Worm (Caenorhabditis elegans) whole organism, late embryonic: ENCODE data around the gene alh-8.

Source experiments
- C08G9.2 ChIP-seq: sonication (generic microtip); optimal IDR thresholded peaks from 2 replicates; lab custom pipeline; 2016; ENCODE audit warnings: mild to moderate bottlenecking, missing genetic modification characterization, moderate library complexity, missing compliant biosample characterization
- K09A11.1 ChIP-seq: sonication (generic microtip); optimal IDR thresholded peaks from 2 replicates; lab custom pipeline; 2017; ENCODE audit warnings: antibody characterized with exemption, mild to moderate bottlenecking, missing genetic modification characterization, missing compliant biosample characterization; ENCODE audit not compliant: insufficient read depth
- T23F11.4 ChIP-seq: fragments of 200-800 bp; sonication (Bioruptor generic); optimal IDR thresholded peaks from 2 replicates; lab custom pipeline; 2018; ENCODE audit warnings: mild to moderate bottlenecking, missing genetic modification characterization, missing compliant biosample characterization
- ama-1 ChIP-seq: fragments of 150-350 bp; optimal IDR thresholded peaks from 2 replicates; lab custom pipeline; 2014
- ceh-14 ChIP-seq: sonication (generic microtip); optimal IDR thresholded peaks from 2 replicates; lab custom pipeline; 2016; ENCODE audit warnings: missing genotype, missing genetic modification characterization, missing compliant biosample characterization
- ceh-19 ChIP-seq: fragments of 200-800 bp; sonication (Bioruptor generic); optimal IDR thresholded peaks from 2 replicates; lab custom pipeline; 2018; ENCODE audit warnings: mild to moderate bottlenecking, missing genetic modification characterization, missing compliant biosample characterization
- ceh-2 ChIP-seq: sonication (generic microtip); optimal IDR thresholded peaks from 2 replicates; lab custom pipeline; 2016; ENCODE audit warnings: missing genotype, missing genetic modification characterization, missing compliant biosample characterization
- ceh-24 ChIP-seq: sonication (generic microtip); optimal IDR thresholded peaks from 2 replicates; lab custom pipeline; 2016; ENCODE audit warnings: mild to moderate bottlenecking, missing genetic modification characterization, missing compliant biosample characterization
- ceh-31 ChIP-seq: sonication (generic microtip); optimal IDR thresholded peaks from 2 replicates; lab custom pipeline; 2016; ENCODE audit warnings: missing genetic modification characterization, missing compliant biosample characterization
- ceh-48 ChIP-seq: sonication (generic microtip); optimal IDR thresholded peaks from 2 replicates; lab custom pipeline; 2016; ENCODE audit warnings: missing genetic modification characterization, inconsistent platforms, missing compliant biosample characterization
- che-1 ChIP-seq: sonication (generic microtip); optimal IDR thresholded peaks from 2 replicates; lab custom pipeline; 2016; ENCODE audit warnings: mild to moderate bottlenecking, missing genetic modification characterization, missing compliant biosample characterization
- dmd-4 ChIP-seq: sonication (generic microtip); optimal IDR thresholded peaks from 2 replicates; lab custom pipeline; 2016; ENCODE audit warnings: borderline replicate concordance, missing genetic modification characterization, missing compliant biosample characterization
- elt-4 ChIP-seq: sonication (generic microtip); optimal IDR thresholded peaks from 2 replicates; lab custom pipeline; 2016; ENCODE audit warnings: missing genetic modification characterization, missing compliant biosample characterization
- fax-1 ChIP-seq: sonication (generic microtip); optimal IDR thresholded peaks from 2 replicates; lab custom pipeline; 2016; ENCODE audit warnings: missing genotype, missing genetic modification characterization, missing compliant biosample characterization
- fkh-10 ChIP-seq: fragments of 150-350 bp; optimal IDR thresholded peaks from 2 replicates; lab custom pipeline; 2014; ENCODE audit warnings: missing biosample characterization, missing genetic modification reagents, missing genetic modification characterization
- fkh-6 ChIP-seq: sonication (generic microtip); optimal IDR thresholded peaks from 2 replicates; lab custom pipeline; 2016; ENCODE audit warnings: missing genetic modification characterization, missing compliant biosample characterization
- hlh-13 ChIP-seq: fragments of 200-800 bp; sonication (Bioruptor generic); optimal IDR thresholded peaks from 2 replicates; lab custom pipeline; 2018; ENCODE audit warnings: mild to moderate bottlenecking, missing genetic modification characterization, missing compliant biosample characterization
- hlh-15 ChIP-seq: sonication (generic microtip); optimal IDR thresholded peaks from 2 replicates; lab custom pipeline; 2016; ENCODE audit warnings: missing genetic modification characterization, missing compliant biosample characterization
- hlh-30 ChIP-seq: sonication (generic microtip); optimal IDR thresholded peaks from 2 replicates; lab custom pipeline; 2017; ENCODE audit warnings: antibody characterized with exemption, missing genetic modification characterization, missing compliant biosample characterization; ENCODE audit not compliant: insufficient read depth
- hlh-8 ChIP-seq: sonication (generic microtip); optimal IDR thresholded peaks from 2 replicates; lab custom pipeline; 2016; ENCODE audit warnings: missing genotype, missing genetic modification characterization, missing compliant biosample characterization
- lim-6 ChIP-seq: sonication (generic microtip); optimal IDR thresholded peaks from 2 replicates; lab custom pipeline; 2016; ENCODE audit warnings: missing genetic modification characterization, missing compliant biosample characterization
- mec-3 ChIP-seq: sonication (generic microtip); optimal IDR thresholded peaks from 2 replicates; lab custom pipeline; 2016; ENCODE audit warnings: borderline replicate concordance, missing genetic modification characterization, missing compliant biosample characterization
- nfya-1 ChIP-seq: sonication (generic microtip); optimal IDR thresholded peaks from 2 replicates; lab custom pipeline; 2017; ENCODE audit warnings: missing genetic modification characterization, mild to moderate bottlenecking, missing compliant biosample characterization, antibody characterized with exemption, moderate library complexity
- nhr-232 ChIP-seq: sonication (generic microtip); optimal IDR thresholded peaks from 2 replicates; lab custom pipeline; 2016; ENCODE audit warnings: missing genetic modification characterization, missing compliant biosample characterization
- odd-2 ChIP-seq: sonication (generic microtip); optimal IDR thresholded peaks from 2 replicates; lab custom pipeline; 2017; ENCODE audit warnings: antibody characterized with exemption, mild to moderate bottlenecking, missing genetic modification characterization, missing compliant biosample characterization
- pag-3 ChIP-seq: sonication (generic microtip); optimal IDR thresholded peaks from 2 replicates; lab custom pipeline; 2016; ENCODE audit warnings: missing compliant biosample characterization, missing genetic modification characterization, borderline replicate concordance
- pha-4 ChIP-seq: fragments of 150-350 bp; optimal IDR thresholded peaks from 2 replicates; lab custom pipeline; 2018; ENCODE audit warnings: missing biosample characterization, missing genetic modification reagents, missing genetic modification characterization
- pqm-1 ChIP-seq: sonication (generic microtip); optimal IDR thresholded peaks from 2 replicates; lab custom pipeline; 2016; ENCODE audit warnings: missing genetic modification characterization, missing compliant biosample characterization
- pros-1 ChIP-seq: fragments of 150-350 bp; optimal IDR thresholded peaks from 2 replicates; lab custom pipeline; 2014; ENCODE audit warnings: missing biosample characterization, missing genetic modification reagents, missing genetic modification characterization
- rnt-1 ChIP-seq: sonication (generic microtip); optimal IDR thresholded peaks from 2 replicates; lab custom pipeline; 2016; ENCODE audit warnings: missing genetic modification characterization, missing compliant biosample characterization
- sdc-2 ChIP-seq: sonication (generic microtip); optimal IDR thresholded peaks from 2 replicates; lab custom pipeline; 2016; ENCODE audit warnings: missing genotype, missing genetic modification characterization, missing compliant biosample characterization
- sox-4 ChIP-seq: sonication (generic microtip); optimal IDR thresholded peaks from 2 replicates; lab custom pipeline; 2017; ENCODE audit warnings: mild to moderate bottlenecking, missing genetic modification characterization, inconsistent platforms, missing compliant biosample characterization
- unc-55 ChIP-seq: sonication (generic microtip); optimal IDR thresholded peaks from 2 replicates; lab custom pipeline; 2017; ENCODE audit warnings: missing biosample characterization, missing genetic modification reagents, missing genetic modification characterization
- zip-5 ChIP-seq: sonication (generic microtip); optimal IDR thresholded peaks from 2 replicates; lab custom pipeline; 2016; ENCODE audit warnings: missing genetic modification characterization, missing compliant biosample characterization

Gene alh-8

ce11 chrII:11725615-11726014 is 3.2 kb upstream of the alh-8 start:
- no peak for TF ChIP-seq ceh-2 (tag; lab: Kevin White, UChicago)
- no peak for TF ChIP-seq unc-55
- TF ChIP-seq rnt-1 (tag; lab: Kevin White, UChicago): no peak
- no peak for TF ChIP-seq fkh-6 (tag; lab: Kevin White, UChicago)
- TF ChIP-seq C08G9.2 (tag; lab: Kevin White, UChicago): no peak
- TF ChIP-seq hlh-30 (tag; lab: Kevin White, UChicago): no peak
- TF ChIP-seq sox-4 (tag; lab: Kevin White, UChicago): no peak
- TF ChIP-seq lim-6 (tag; lab: Kevin White, UChicago): no peak
- no peak for TF ChIP-seq mec-3
- no peak for TF ChIP-seq sdc-2 (tag; lab: Kevin White, UChicago)
- no peak for TF ChIP-seq pag-3 (tag; lab: Kevin White, UChicago)
- TF ChIP-seq pros-1: no peak
- no peak for TF ChIP-seq hlh-8 (tag; lab: Kevin White, UChicago)
- TF ChIP-seq dmd-4 (tag; lab: Kevin White, UChicago): no peak
- TF ChIP-seq zip-5 (tag; lab: Kevin White, UChicago): no peak
- no peak for TF ChIP-seq T23F11.4 (GFP tag; lab: Kevin White, UChicago)
- no peak for TF ChIP-seq ceh-48
- no peak for TF ChIP-seq fax-1
- TF ChIP-seq nfya-1 (tag; lab: Kevin White, UChicago): no peak
- TF ChIP-seq pqm-1 (tag; lab: Kevin White, UChicago): no peak
- TF ChIP-seq, all 69 proteins: peak for 0

ce11 chrII:11726470-11727106 is 2.3 kb upstream of the alh-8 start, which contains the start of gene F13D12.5:
Gene F13D12.5, plus strand, starts transcription at chrII:11726814.
- TF ChIP-seq ceh-14 (tag; lab: Kevin White, UChicago) (no peak), odd-2 (tag; lab: Kevin White, UChicago) (no peak), fkh-6 (tag; lab: Kevin White, UChicago) (no peak), ama-1 (no peak), K09A11.1 (tag; lab: Kevin White, UChicago) (no peak), fax-1 (no peak), pag-3 (tag; lab: Kevin White, UChicago) (no peak), nhr-232 (tag; lab: Kevin White, UChicago) (no peak), unc-55 (no peak), elt-4 (tag; lab: Kevin White, UChicago) (no peak), mec-3 (no peak), ceh-31 (tag; lab: Kevin White, UChicago) (no peak), hlh-15 (no peak), pros-1 (no peak), lim-6 (tag; lab: Kevin White, UChicago) (no peak)

ce11 chrII:11727438-11727837 is 1.4 kb upstream of the alh-8 start:
- TF ChIP-seq pros-1: no peak
- no peak for TF ChIP-seq ceh-48
- no peak for TF ChIP-seq che-1 (tag; lab: Kevin White, UChicago)
- TF ChIP-seq T23F11.4 (GFP tag; lab: Kevin White, UChicago): no peak
- TF ChIP-seq odd-2 (tag; lab: Kevin White, UChicago): no peak
- TF ChIP-seq hlh-13 (GFP tag; lab: Kevin White, UChicago): no peak
- TF ChIP-seq ceh-19 (GFP tag; lab: Kevin White, UChicago): no peak
- TF ChIP-seq ceh-24 (tag; lab: Kevin White, UChicago): no peak
- no peak for TF ChIP-seq pha-4 (tag; lab: Kevin White, UChicago)
- TF ChIP-seq nhr-232 (tag; lab: Kevin White, UChicago): no peak
- no peak for TF ChIP-seq lim-6 (tag; lab: Kevin White, UChicago)
- TF ChIP-seq fkh-10 (GFP tag; lab: Kevin White, UChicago): no peak
